Worm (Caenorhabditis elegans) whole organism, early embryonic: ENCODE measurements around the gene tpk-1.

Experiments
- B0310.2 ChIP-seq: sonication (generic microtip); optimal IDR thresholded peaks from 2 replicates; lab custom pipeline; 2016; ENCODE audit warnings: mild to moderate bottlenecking, missing genetic modification characterization, missing compliant biosample characterization
- F13C5.2 ChIP-seq: sonication (generic microtip); optimal IDR thresholded peaks from 2 replicates; lab custom pipeline; 2017; ENCODE audit warnings: mild to moderate bottlenecking, missing genetic modification characterization, inconsistent platforms, missing compliant biosample characterization
- aly-1 ChIP-seq: sonication (generic microtip); optimal IDR thresholded peaks from 2 replicates; lab custom pipeline; 2016; ENCODE audit warnings: missing genetic modification characterization, missing compliant biosample characterization
- ama-1 ChIP-seq: fragments of 150-350 bp; optimal IDR thresholded peaks from 2 replicates; lab custom pipeline; 2014
- ceh-13 ChIP-seq: fragments of 200-800 bp; sonication (Bioruptor generic); optimal IDR thresholded peaks from 2 replicates; lab custom pipeline; 2018; ENCODE audit warnings: mild to moderate bottlenecking, missing genetic modification characterization, missing compliant biosample characterization
- ceh-36 ChIP-seq: sonication (generic microtip); optimal IDR thresholded peaks from 2 replicates; lab custom pipeline; 2016; ENCODE audit warnings: missing genetic modification characterization, inconsistent platforms, missing compliant biosample characterization
- flt-1 ChIP-seq: fragments of 200-800 bp; sonication (Bioruptor generic); IDR thresholded peaks from 2 replicates; pipeline ENCODE4 v1.3.6; 2022; ENCODE audit warnings: missing genetic modification characterization, missing compliant biosample characterization
- hmbx-1 ChIP-seq: sonication (generic microtip); optimal IDR thresholded peaks from 2 replicates; lab custom pipeline; 2016; ENCODE audit warnings: mild to moderate bottlenecking, missing genetic modification characterization, missing compliant biosample characterization
- hmg-4 ChIP-seq: fragments of 200-800 bp; sonication (Bioruptor generic); optimal IDR thresholded peaks from 2 replicates; lab custom pipeline; 2018; ENCODE audit warnings: mild to moderate bottlenecking, missing genetic modification characterization, missing compliant biosample characterization
- tbx-11 ChIP-seq: fragments of 200-800 bp; sonication (Bioruptor generic); IDR thresholded peaks from 2 replicates; pipeline ENCODE4 v1.3.6; 2022; ENCODE audit warnings: missing genetic modification characterization, missing compliant biosample characterization
- tra-4 ChIP-seq: sonication (generic microtip); optimal IDR thresholded peaks from 2 replicates; lab custom pipeline; 2017; ENCODE audit warnings: missing genetic modification characterization, missing compliant biosample characterization

DNA sequence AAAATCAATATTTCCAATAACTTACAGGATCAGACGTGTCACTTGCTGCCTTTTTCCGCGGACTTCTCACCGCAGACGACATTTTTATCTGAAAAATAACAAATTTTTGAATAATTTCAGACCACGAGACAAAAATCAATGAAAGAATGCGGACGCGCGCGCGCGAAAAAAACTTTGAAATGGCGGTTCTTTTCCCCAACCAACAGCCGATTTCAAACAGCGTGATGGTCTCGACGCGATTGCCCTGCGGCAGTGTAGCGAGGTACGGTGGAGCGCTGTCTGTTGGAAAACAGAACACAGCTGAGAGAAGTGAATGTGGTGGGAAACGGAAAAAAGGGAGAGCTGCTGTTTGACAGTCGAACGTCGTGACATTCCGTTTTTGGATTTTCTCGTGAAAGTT is 7.9 kb upstream of the tpk-1 start, which contains the start of gene lin-9:
- TF ChIP-seq hmg-4 (GFP tag; lab: Kevin White, UChicago) (peak; percentile 70), ceh-13 (GFP tag; lab: Kevin White, UChicago) (no peak), flt-1 (GFP tag; lab: Robert Waterston, UW) (no peak; the same call in 1 of the 2 replicates), B0310.2 (tag; lab: Kevin White, UChicago) (no peak), hmbx-1 (tag; lab: Kevin White, UChicago) (no peak), ama-1 (lab: Kevin White, UChicago) (no peak), aly-1 (tag; lab: Kevin White, UChicago) (no peak), F13C5.2 (tag; lab: Kevin White, UChicago) (peak; percentile 77), tbx-11 (no peak), tra-4 (tag; lab: Kevin White, UChicago) (no peak), ceh-36 (tag; lab: Kevin White, UChicago) (no peak)
